Fruit fly (Drosophila melanogaster): ENCODE results near the gene IFT46.

IFT46 gene

dm6 chr2L:18626987-18627386 is 11.1 kb upstream of the IFT46 start (continued):
- TF ChIP-seq CG11695 (GFP tag; IDR thresholded peaks at IDR 0.05) (peak; percentile 76; the same call in 2 of the 3 replicates), luna (GFP tag; optimal IDR thresholded peaks at IDR 0.05) (peak; percentile 62), Ravus (GFP tag; IDR thresholded peaks at IDR 0.05) (no peak), CG9932 (GFP tag; IDR thresholded peaks at IDR 0.05) (peak; percentile 18), schlank (tag; optimal IDR thresholded peaks at IDR 0.05) (peak; percentile 84), CG2116 (GFP tag; optimal IDR thresholded peaks at IDR 0.05) (peak; percentile 67), Sry-δ (GFP tag; optimal IDR thresholded peaks at IDR 0.05) (peak; percentile 45), NFAT (GFP tag; IDR thresholded peaks at IDR 0.05) (peak; percentile 27; the same call in 1 of the 2 replicates), pum (GFP tag; optimal IDR thresholded peaks at IDR 0.05) (peak; percentile 61), Hr3 (GFP tag; optimal IDR thresholded peaks at IDR 0.05) (peak; percentile 61), CG4360 (GFP tag; IDR thresholded peaks at IDR 0.05) (peak; percentile 52), CG10366 (GFP tag; IDR thresholded peaks at IDR 0.05) (peak; percentile 39; the same call in 1 of the 2 replicates), pita (GFP tag; optimal IDR thresholded peaks at IDR 0.05) (no peak), inv (GFP tag; IDR thresholded peaks at IDR 0.05; ENCODE audit: partially characterized antibody) (no peak), Usf (GFP tag; optimal IDR thresholded peaks at IDR 0.05) (peak; percentile 9), CG7928 (GFP tag; optimal IDR thresholded peaks at IDR 0.05) (peak; percentile 55), jumu (GFP tag; optimal IDR thresholded peaks at IDR 0.05) (peak; percentile 46), cato (GFP tag; optimal IDR thresholded peaks at IDR 0.05; ENCODE audit: borderline replicate concordance) (peak; percentile 55), cad (GFP tag; optimal IDR thresholded peaks at IDR 0.05) (no peak), Mrtf (GFP tag; IDR thresholded peaks at IDR 0.05) (peak; percentile 56; the same call in 1 of the 3 replicates), wor (GFP tag; IDR thresholded peaks at IDR 0.05) (no peak), Dbx (GFP tag; IDR thresholded peaks at IDR 0.05) (peak; percentile 81; the same call in 2 of the 3 replicates), nau (GFP tag; optimal IDR thresholded peaks at IDR 0.05) (peak; percentile 94), ato (GFP tag; IDR thresholded peaks at IDR 0.05; ENCODE audit: partially characterized antibody) (no peak), prd (optimal IDR thresholded peaks at IDR 0.05) (no peak), prd (GFP tag; IDR thresholded peaks at IDR 0.05) (peak; percentile 47; the same call in 2 of the 3 replicates), CG7556 (GFP tag; optimal IDR thresholded peaks at IDR 0.05) (peak; percentile 89), az2 (GFP tag; optimal IDR thresholded peaks at IDR 0.05) (peak; percentile 50), Sry-β (GFP tag; optimal IDR thresholded peaks at IDR 0.05) (peak; percentile 53), Nf-YB (GFP tag; optimal IDR thresholded peaks at IDR 0.05) (peak; percentile 74), Drgx (GFP tag; IDR thresholded peaks at IDR 0.05) (no peak), sd (tag; optimal IDR thresholded peaks at IDR 0.05) (peak; percentile 85), CG14965 (GFP tag; optimal IDR thresholded peaks at IDR 0.05; ENCODE audit: borderline replicate concordance) (peak; percentile 80), gcm (GFP tag; optimal IDR thresholded peaks at IDR 0.05) (peak; percentile 78), kay (GFP tag; optimal IDR thresholded peaks at IDR 0.05) (peak; percentile 79), sisA (GFP tag; IDR thresholded peaks at IDR 0.05) (no peak), CG11696 (GFP tag; IDR thresholded peaks at IDR 0.05) (peak; percentile 68; the same call in 1 of the 2 replicates), CG15269 (tag; optimal IDR thresholded peaks at IDR 0.05) (peak; percentile 76), Gug (GFP tag; IDR thresholded peaks at IDR 0.05) (no peak), CG12104 (GFP tag; optimal IDR thresholded peaks at IDR 0.05) (peak; percentile 84), bigmax (GFP tag; optimal IDR thresholded peaks at IDR 0.05) (peak; percentile 76), chm (GFP tag; IDR thresholded peaks at IDR 0.05) (peak; percentile 85), TFAM (GFP tag; optimal IDR thresholded peaks at IDR 0.05) (peak; percentile 11), CG5180 (GFP tag; optimal IDR thresholded peaks at IDR 0.05) (peak; percentile 61), abd-A (tag; optimal IDR thresholded peaks at IDR 0.05) (no peak), gem (tag; optimal IDR thresholded peaks at IDR 0.05) (peak; percentile 83), CG14050 (GFP tag; IDR thresholded peaks at IDR 0.05) (peak; percentile 17; the same call in 1 of the 3 replicates), CG3281 (GFP tag; optimal IDR thresholded peaks at IDR 0.05) (peak; percentile 89), zfh2 (GFP tag; optimal IDR thresholded peaks at IDR 0.05) (no peak), CG2129 (GFP tag; IDR thresholded peaks at IDR 0.05; ENCODE audit: partially characterized antibody) (no peak), gce (GFP tag; IDR thresholded peaks at IDR 0.05) (peak; percentile 55; the same call in 1 of the 3 replicates)
